Worm (Caenorhabditis elegans) whole organism, L3 larva: ENCODE measurements around the gene C09H10.4.

Experiments
- ceh-9 ChIP-seq: sonication (generic microtip); optimal IDR thresholded peaks from 2 replicates; lab custom pipeline; 2018; ENCODE audit warnings: missing biosample characterization, missing genetic modification characterization
- elt-2 ChIP-seq: sonication (generic microtip); optimal IDR thresholded peaks from 2 replicates; lab custom pipeline; 2016; ENCODE audit warnings: missing genetic modification reagents, mild to moderate bottlenecking, missing genetic modification characterization, missing compliant biosample characterization
- nfya-1 ChIP-seq: sonication (generic microtip); optimal IDR thresholded peaks from 2 replicates; lab custom pipeline; 2017; ENCODE audit warnings: missing genetic modification characterization, mild to moderate bottlenecking, missing compliant biosample characterization, antibody characterized with exemption, moderate library complexity; ENCODE audit not compliant: insufficient read depth
- nhr-76 ChIP-seq: fragments of 150-350 bp; sonication (generic microtip); optimal IDR thresholded peaks from 5 replicates; lab custom pipeline; 2014; ENCODE audit warnings: missing biosample characterization, missing genetic modification characterization
- zag-1 ChIP-seq: fragments of 150-350 bp; optimal IDR thresholded peaks from 2 replicates; lab custom pipeline; 2014; ENCODE audit warnings: missing biosample characterization, missing genetic modification characterization

- TF ChIP-seq nfya-1 (tag; lab: Kevin White, UChicago) (no peak), nhr-76 (tag; lab: Kevin White, UChicago) (no peak), zag-1 (tag; lab: Kevin White, UChicago) (no peak), ceh-9 (no peak), elt-2 (no peak)
Observed at ce11 chrII:11052526-11052925, 47.4 kb upstream of the C09H10.4 start.
